Fruit fly (Drosophila melanogaster) whole organism: Measurements from ENCODE around the gene Hpd.

Experiments
- CG8478 ChIP-seq: fragments of >200 bp; optimal IDR thresholded peaks from 2 replicates; lab custom pipeline; 2018; ENCODE audit warnings: inconsistent platforms
- pan ChIP-seq: fragments of >200 bp; optimal IDR thresholded peaks from 2 replicates; lab custom pipeline; 2017
- usp ChIP-seq: fragments of >200 bp; optimal IDR thresholded peaks from 2 replicates; lab custom pipeline; 2017; ENCODE audit warnings: missing biosample characterization, missing genetic modification characterization, mixed read lengths

DNA sequence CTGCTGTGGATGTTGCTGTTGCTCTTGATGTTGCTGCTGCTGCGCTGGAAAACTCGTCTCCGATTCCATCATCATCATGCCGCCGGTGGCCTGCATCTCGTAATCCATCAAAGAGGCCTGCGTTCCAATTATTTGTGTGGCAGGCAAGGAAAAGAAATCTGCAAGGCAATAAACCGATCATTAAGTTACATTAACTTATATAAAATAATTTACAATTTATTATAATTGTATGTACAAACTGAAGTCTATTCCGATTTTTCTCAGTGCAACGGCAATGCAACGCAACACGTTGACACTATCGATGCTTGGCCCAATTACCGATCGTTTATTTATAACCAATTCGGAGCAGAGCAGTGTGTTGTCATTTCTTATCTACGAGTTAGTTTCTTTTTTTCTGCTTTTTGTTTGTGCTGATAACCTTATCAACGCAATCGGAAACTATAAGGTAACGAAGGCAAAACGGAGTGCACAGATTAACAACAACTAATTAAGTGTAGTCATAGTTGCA, 31.4 kb upstream of the Hpd start:
- no peak for TF ChIP-seq usp
- TF ChIP-seq pan (lab: Kevin White, UChicago): no peak
- no peak for TF ChIP-seq CG8478
